Worm (Caenorhabditis elegans): ENCODE results near the gene srh-109.
"Not testable (repeated sequence)": the region's sequence is repeated elsewhere in the genome, so short reads cannot be mapped to it uniquely, and the experiment has no call there.

Gene srh-109

DNA sequence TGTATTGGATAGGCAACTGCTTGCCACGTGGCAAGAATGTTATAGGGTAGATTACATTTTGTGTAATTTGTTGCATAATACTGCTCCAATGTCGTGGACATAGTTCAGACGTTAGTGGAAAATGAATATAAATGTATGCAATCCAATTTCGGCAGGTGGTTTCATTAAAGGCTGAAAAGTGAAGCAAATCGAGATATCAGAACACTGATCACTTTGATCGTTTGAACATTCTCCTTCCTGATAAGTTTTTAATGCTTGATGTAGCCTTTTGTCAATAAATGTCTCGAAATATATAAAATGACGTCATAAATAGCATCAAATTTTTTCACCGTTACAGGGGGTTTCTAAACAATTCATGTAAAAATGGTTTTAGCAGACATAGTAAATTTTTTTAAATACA, at the start of gene srh-109:
srh-109 (minus strand) TSS at position 101 of the 400 bp plus-strand sequence.
- TF ChIP-seq sea-1 (GFP tag; conservative IDR thresholded peaks at IDR 0.05): no peak
- TF ChIP-seq flt-1 (GFP tag; IDR thresholded peaks at IDR 0.05): no peak
- TF ChIP-seq ceh-36 (tag; optimal IDR thresholded peaks at IDR 0.05): no peak
- TF ChIP-seq tra-4 (tag; optimal IDR thresholded peaks at IDR 0.05): no peak

DNA sequence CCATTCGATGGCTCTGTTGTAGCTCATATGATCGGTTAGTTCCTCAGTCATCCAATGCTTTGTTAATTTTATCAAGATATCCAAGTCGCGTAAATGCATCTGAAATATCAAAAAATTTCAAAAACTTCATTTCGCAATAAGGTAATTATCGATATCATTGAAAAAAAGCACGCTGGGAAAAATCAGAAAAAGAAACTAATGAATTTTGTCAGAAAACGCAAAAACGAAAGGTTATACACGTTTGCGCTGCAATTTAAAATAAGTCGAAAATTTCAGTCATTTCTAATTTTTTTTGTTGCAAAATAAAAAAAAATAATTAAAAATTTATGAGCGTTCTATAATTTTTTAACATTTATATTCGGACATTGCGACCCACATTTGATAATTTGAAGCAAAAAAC, 44.6 kb upstream of the srh-109 start, which contains the start of gene K10G4.3:
K10G4.3 (minus strand) TSS at position 101 of the 400 bp plus-strand sequence.
- TF ChIP-seq tbx-11 (GFP tag; IDR thresholded peaks at IDR 0.05); hmbx-1 (tag; optimal IDR thresholded peaks at IDR 0.05); sea-1 (GFP tag; conservative IDR thresholded peaks at IDR 0.05): not testable (repeated sequence)

DNA sequence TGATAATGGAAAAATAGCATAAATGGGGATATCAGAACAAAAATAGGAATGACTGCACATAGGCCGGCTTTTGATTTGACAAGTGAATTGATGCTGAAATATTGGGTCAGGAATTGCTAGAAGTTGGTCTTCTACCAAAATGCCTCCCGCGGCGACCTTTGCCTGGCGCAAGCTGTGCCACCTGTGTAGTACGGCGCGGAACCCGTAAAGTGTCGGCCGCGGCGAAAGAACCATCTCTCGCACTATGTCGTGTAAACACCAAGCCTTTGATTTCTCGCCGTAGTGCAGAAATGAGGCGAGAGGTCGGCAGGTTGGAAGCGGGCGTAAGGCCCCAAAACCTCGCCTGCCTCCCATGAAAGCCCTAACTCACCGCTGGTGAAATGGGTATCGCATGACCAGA, 41.1 kb upstream of the srh-109 start:
- TF ChIP-seq flt-1 (GFP tag; IDR thresholded peaks at IDR 0.05) (no peak), scrt-1 (GFP tag; IDR thresholded peaks at IDR 0.05) (no peak)

DNA sequence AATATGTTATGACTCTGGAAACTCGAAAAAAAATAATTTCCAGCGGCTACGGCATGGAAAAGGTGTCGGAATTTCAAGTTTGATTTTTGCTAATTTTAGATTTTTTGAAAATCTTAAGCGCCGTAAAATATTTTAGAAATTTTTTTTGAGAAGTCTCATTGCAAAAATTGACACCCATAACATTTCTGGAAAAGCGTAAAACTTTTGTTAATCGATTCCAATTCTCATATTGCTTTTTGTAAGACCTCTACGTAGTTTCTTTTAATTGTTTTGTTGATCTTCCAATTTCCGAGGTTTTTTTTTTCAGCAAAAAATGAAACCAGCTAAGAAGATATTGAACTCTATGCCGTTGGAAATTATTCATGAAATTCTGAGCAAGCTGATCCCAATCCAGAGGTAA, 38.6 kb upstream of the srh-109 start, which contains the start of gene fbxa-85:
fbxa-85 (plus strand) TSS at position 301 of the 400 bp plus-strand sequence.
- TF ChIP-seq F13C5.2 (tag; optimal IDR thresholded peaks at IDR 0.05) (no peak), ceh-13 (GFP tag; optimal IDR thresholded peaks at IDR 0.05) (no peak), hnd-1 (tag; optimal IDR thresholded peaks at IDR 0.05) (no peak), sea-1 (GFP tag; conservative IDR thresholded peaks at IDR 0.05) (no peak)

DNA sequence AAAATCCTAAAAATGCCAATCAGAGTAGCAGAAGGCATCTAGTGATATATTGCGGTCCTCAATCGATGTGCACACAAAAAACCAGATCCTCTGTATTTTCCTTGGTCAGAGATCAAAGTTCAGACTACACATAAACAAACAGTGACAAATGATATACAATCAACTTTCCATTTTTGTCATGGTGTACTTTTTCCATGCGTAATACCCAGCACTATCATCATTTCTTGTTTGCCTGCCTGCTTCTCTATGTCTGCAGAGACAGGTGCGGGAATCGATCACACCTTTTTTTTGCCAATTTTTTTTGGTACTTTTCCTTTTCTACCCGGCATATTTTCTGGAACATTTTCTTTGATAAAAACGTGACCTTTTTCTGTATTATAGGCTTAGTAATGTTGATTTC, 38.0 kb upstream of the srh-109 start:
- TF ChIP-seq hmbx-1 (tag; optimal IDR thresholded peaks at IDR 0.05) (no peak), tbx-11 (GFP tag; IDR thresholded peaks at IDR 0.05) (no peak), ama-1 (optimal IDR thresholded peaks at IDR 0.05) (no peak), hmg-4 (GFP tag; optimal IDR thresholded peaks at IDR 0.05) (no peak), sea-1 (GFP tag; conservative IDR thresholded peaks at IDR 0.05) (no peak), scrt-1 (GFP tag; IDR thresholded peaks at IDR 0.05) (no peak), hnd-1 (tag; optimal IDR thresholded peaks at IDR 0.05) (no peak), pes-1 (GFP tag; IDR thresholded peaks at IDR 0.05) (no peak), flt-1 (GFP tag; IDR thresholded peaks at IDR 0.05) (no peak), ceh-13 (GFP tag; optimal IDR thresholded peaks at IDR 0.05) (no peak), tra-4 (tag; optimal IDR thresholded peaks at IDR 0.05) (no peak), tbx-37 (GFP tag; conservative IDR thresholded peaks at IDR 0.05) (no peak), B0310.2 (tag; optimal IDR thresholded peaks at IDR 0.05) (no peak), F13C5.2 (tag; optimal IDR thresholded peaks at IDR 0.05) (no peak), aly-1 (tag; optimal IDR thresholded peaks at IDR 0.05) (no peak), ets-7 (tag; optimal IDR thresholded peaks at IDR 0.05) (no peak), ceh-36 (tag; optimal IDR thresholded peaks at IDR 0.05) (no peak)

DNA sequence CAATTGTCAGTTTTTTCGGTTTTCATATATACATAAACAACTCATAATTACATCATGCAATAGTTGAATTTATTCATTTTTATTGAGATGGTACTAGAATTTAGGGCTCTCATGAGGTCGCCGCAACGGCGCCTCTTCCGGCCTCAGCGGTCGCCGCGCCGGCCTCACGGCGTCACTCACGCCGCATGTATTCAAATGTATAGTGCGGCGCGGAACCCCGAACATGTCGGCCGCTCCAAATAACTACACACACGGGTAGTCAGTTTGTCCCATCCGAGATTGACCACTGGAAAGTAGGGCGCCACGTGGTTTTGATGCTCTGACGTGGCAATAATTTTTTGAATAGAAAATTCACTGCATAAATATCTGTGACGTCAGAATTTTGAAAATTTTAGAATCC, 37.4 kb upstream of the srh-109 start:
- TF ChIP-seq hmbx-1 (tag; optimal IDR thresholded peaks at IDR 0.05): no peak
- TF ChIP-seq ama-1 (optimal IDR thresholded peaks at IDR 0.05): no peak
- TF ChIP-seq sea-1 (GFP tag; conservative IDR thresholded peaks at IDR 0.05): no peak
- no peak for TF ChIP-seq tra-4 (tag; optimal IDR thresholded peaks at IDR 0.05)

DNA sequence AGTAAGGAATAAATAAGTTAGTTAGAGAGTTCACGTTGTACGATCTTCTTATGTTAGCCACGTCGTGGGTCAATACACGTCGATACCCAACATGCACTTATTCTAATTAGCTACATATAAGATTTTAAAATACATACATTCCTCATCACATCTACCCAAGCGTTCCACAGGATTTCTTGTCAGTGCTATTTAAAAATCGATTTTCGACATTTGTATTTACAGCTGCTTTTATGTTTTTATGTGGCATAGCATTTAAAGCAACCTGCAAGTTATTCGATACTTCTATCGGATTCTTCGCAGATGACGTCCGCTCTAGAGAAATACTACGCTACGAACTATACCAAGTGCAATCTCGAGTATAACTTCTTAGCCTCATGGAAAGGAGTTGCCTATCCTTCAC, 35.2 kb upstream of the srh-109 start, which contains the start of gene srh-115:
srh-115 (plus strand) TSS at position 301 of the 400 bp plus-strand sequence.
- TF ChIP-seq hmg-4 (GFP tag; optimal IDR thresholded peaks at IDR 0.05) (no peak), flt-1 (GFP tag; IDR thresholded peaks at IDR 0.05) (no peak), sea-1 (GFP tag; conservative IDR thresholded peaks at IDR 0.05) (no peak), F13C5.2 (tag; optimal IDR thresholded peaks at IDR 0.05) (no peak)

DNA sequence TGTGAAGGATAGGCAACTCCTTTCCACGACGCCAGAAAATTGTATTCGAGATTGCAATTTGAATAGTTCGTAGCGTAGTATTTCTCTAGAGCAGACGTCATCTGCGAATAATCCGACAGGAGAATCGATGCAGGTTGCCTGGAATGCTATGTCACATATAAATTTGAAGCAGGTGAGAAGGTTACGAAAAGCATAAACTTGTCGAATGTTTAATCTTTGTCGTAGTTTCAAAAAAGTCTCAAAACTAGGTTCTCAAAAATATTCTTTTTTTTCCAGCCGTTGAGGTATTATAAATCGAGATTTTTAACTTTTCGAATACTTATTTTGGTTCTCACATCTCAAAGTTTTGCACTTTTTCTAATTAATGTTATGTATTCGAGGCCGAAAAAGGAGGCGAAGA, 34.8 kb upstream of the srh-109 start, which contains the start of gene srh-116:
srh-116 (minus strand) TSS at position 101 of the 400 bp plus-strand sequence.
- TF ChIP-seq ama-1 (optimal IDR thresholded peaks at IDR 0.05); ceh-36 (tag; optimal IDR thresholded peaks at IDR 0.05); ceh-13 (GFP tag; optimal IDR thresholded peaks at IDR 0.05): not testable (repeated sequence)

DNA sequence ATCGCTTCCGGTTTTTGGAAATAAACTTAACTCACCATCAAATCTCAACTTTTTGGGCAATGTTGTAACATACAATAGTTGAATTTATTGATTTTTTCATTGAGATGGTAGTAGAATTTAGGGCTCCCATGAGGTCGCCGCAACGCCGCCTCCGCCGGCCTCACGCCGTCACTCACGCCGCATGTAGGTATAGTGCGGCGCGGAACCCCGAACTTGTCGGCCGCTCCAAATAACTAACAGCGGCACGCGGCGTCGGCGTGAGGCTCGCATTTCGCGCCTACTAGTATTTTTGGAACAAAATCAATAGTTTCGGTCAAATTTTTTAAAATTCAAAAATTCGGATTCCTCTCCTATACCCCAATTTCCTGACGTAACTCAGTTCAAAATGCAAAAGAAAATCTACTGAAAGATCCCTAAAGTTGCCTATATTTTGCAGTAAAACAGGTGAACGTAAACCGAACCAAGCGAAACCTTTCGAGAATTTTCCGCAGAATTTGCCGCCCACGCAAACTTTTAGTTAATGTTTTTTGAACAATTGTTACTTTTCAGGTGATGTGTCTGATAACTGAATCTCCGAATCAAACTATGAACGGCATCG, 31.2 kb upstream of the srh-109 start, which contains the start of gene Y61B8A.6:
Y61B8A.6 (plus strand) TSS at position 548 of the 598 bp plus-strand sequence.
- TF ChIP-seq tra-4 (tag; optimal IDR thresholded peaks at IDR 0.05) (no peak), tbx-37 (GFP tag; conservative IDR thresholded peaks at IDR 0.05) (no peak), ets-7 (tag; optimal IDR thresholded peaks at IDR 0.05) (no peak), scrt-1 (GFP tag; IDR thresholded peaks at IDR 0.05) (no peak), hmbx-1 (tag; optimal IDR thresholded peaks at IDR 0.05) (no peak), ceh-13 (GFP tag; optimal IDR thresholded peaks at IDR 0.05) (no peak), B0310.2 (tag; optimal IDR thresholded peaks at IDR 0.05) (no peak), ceh-36 (tag; optimal IDR thresholded peaks at IDR 0.05) (no peak), flt-1 (GFP tag; IDR thresholded peaks at IDR 0.05) (no peak), pes-1 (GFP tag; IDR thresholded peaks at IDR 0.05) (no peak), ama-1 (optimal IDR thresholded peaks at IDR 0.05) (no peak), hnd-1 (tag; optimal IDR thresholded peaks at IDR 0.05) (no peak), aly-1 (tag; optimal IDR thresholded peaks at IDR 0.05) (no peak)

All from whole organism, early embryonic.